Fruit fly (Drosophila melanogaster) whole organism, embryonic: ENCODE results near the gene CG5104.

Experiments used
- Ada2b ChIP-seq: fragments of 200-800 bp; sonication (Bioruptor generic); IDR thresholded peaks from 2 replicates; pipeline ENCODE4 v1.3.6; 2022; ENCODE audit warnings: missing biosample characterization, missing genetic modification characterization
- CG10267 ChIP-seq: fragments of 200-800 bp; sonication (Bioruptor generic); optimal IDR thresholded peaks from 2 replicates; lab custom pipeline; 2018; ENCODE audit warnings: missing biosample characterization, mild to moderate bottlenecking, missing genetic modification characterization, moderate library complexity
- CG10979 ChIP-seq: fragments of 200-800 bp; sonication (Bioruptor generic); optimal IDR thresholded peaks from 2 replicates; lab custom pipeline; 2018; ENCODE audit warnings: missing biosample characterization, mild to moderate bottlenecking, missing genetic modification characterization, moderate library complexity
- CG11398 ChIP-seq: fragments of 200-800 bp; sonication (Bioruptor generic); optimal IDR thresholded peaks from 2 replicates; lab custom pipeline; 2016; ENCODE audit warnings: missing biosample characterization, missing genetic modification characterization
- CG11695 ChIP-seq: fragments of 200-800 bp; sonication (Bioruptor generic); IDR thresholded peaks from 3 replicates; pipeline ENCODE4 v1.3.6; 2022; ENCODE audit warnings: missing biosample characterization, missing genetic modification characterization
- CG12219 ChIP-seq: fragments of 200-800 bp; sonication (Bioruptor generic); optimal IDR thresholded peaks from 3 replicates; lab custom pipeline; 2018; ENCODE audit warnings: missing biosample characterization, mild to moderate bottlenecking, missing genetic modification characterization
- CG1233 ChIP-seq: fragments of 200-800 bp; sonication (Bioruptor generic); optimal IDR thresholded peaks from 4 replicates; lab custom pipeline; 2018; ENCODE audit warnings: missing biosample characterization, mild to moderate bottlenecking, missing genetic modification characterization
- CG14965 ChIP-seq: fragments of 200-800 bp; sonication (Bioruptor generic); optimal IDR thresholded peaks from 2 replicates; lab custom pipeline; 2016; ENCODE audit warnings: missing biosample characterization, missing genetic modification characterization, borderline replicate concordance
- CG17328 ChIP-seq: fragments of 200-800 bp; sonication (Bioruptor generic); IDR thresholded peaks from 2 replicates; pipeline ENCODE4 v1.3.6; 2022; ENCODE audit warnings: missing biosample characterization, missing genetic modification characterization
- CG17568 ChIP-seq: fragments of 200-800 bp; sonication (Bioruptor generic); optimal IDR thresholded peaks from 2 replicates; lab custom pipeline; 2018; ENCODE audit warnings: missing biosample characterization, mild to moderate bottlenecking, missing genetic modification characterization, moderate library complexity
- CG18262 ChIP-seq: fragments of 200-800 bp; optimal IDR thresholded peaks from 3 replicates; lab custom pipeline; 2019; ENCODE audit warnings: missing biosample characterization, mild to moderate bottlenecking, missing genetic modification characterization, moderate library complexity
- CG31441 ChIP-seq: fragments of 200-800 bp; sonication (Bioruptor generic); IDR thresholded peaks from 2 replicates; pipeline ENCODE4 v1.3.6; 2022; ENCODE audit warnings: missing biosample characterization, missing genetic modification characterization
- CG5953 ChIP-seq: fragments of 200-800 bp; sonication (Bioruptor generic); IDR thresholded peaks from 2 replicates; pipeline ENCODE4 v1.3.6; 2022; ENCODE audit warnings: missing biosample characterization, missing genetic modification characterization
- Chrac-16 ChIP-seq: fragments of 200-800 bp; sonication (Bioruptor generic); optimal IDR thresholded peaks from 3 replicates; lab custom pipeline; 2016; ENCODE audit warnings: missing biosample characterization, missing genetic modification characterization
- D19A ChIP-seq: fragments of 200-800 bp; optimal IDR thresholded peaks from 3 replicates; lab custom pipeline; 2019; ENCODE audit warnings: missing biosample characterization, mild to moderate bottlenecking, missing genetic modification characterization, moderate library complexity
- Deaf1 ChIP-seq: fragments of 200-800 bp; optimal IDR thresholded peaks from 3 replicates; lab custom pipeline; 2019; ENCODE audit warnings: missing biosample characterization, mild to moderate bottlenecking, missing genetic modification characterization, moderate library complexity
- Dip2 ChIP-seq: fragments of 200-800 bp; sonication (Bioruptor generic); IDR thresholded peaks from 2 replicates; pipeline ENCODE4 v1.3.6; 2022; ENCODE audit warnings: missing biosample characterization, missing genetic modification characterization
- Drgx ChIP-seq: fragments of 200-800 bp; sonication (Bioruptor generic); IDR thresholded peaks from 2 replicates; pipeline ENCODE4 v1.3.6; 2022; ENCODE audit warnings: missing biosample characterization, missing genetic modification characterization
- HHEX ChIP-seq: fragments of 200-800 bp; sonication (Bioruptor generic); optimal IDR thresholded peaks from 3 replicates; lab custom pipeline; 2017; ENCODE audit warnings: missing biosample characterization, mild to moderate bottlenecking, missing genetic modification characterization, missing genetic modification reagents
- Hr51 ChIP-seq, 2 experiments: fragments of 200-800 bp; sonication (Bioruptor generic); optimal IDR thresholded peaks; 2 replicates in 1 of 2; 3 replicates in 1 of 2; lab custom pipeline; 2016 to 2018; ENCODE audit warnings: missing biosample characterization in 2 of 2, missing genetic modification characterization in 2 of 2, mild to moderate bottlenecking in 1 of 2, moderate library complexity in 1 of 2
- Hsf ChIP-seq: fragments of 200-800 bp; sonication (Bioruptor generic); optimal IDR thresholded peaks from 3 replicates; lab custom pipeline; 2016; ENCODE audit warnings: missing biosample characterization, missing genetic modification characterization
- MTF-1 ChIP-seq: fragments of 200-800 bp; sonication (Bioruptor generic); optimal IDR thresholded peaks from 2 replicates; lab custom pipeline; 2018; ENCODE audit warnings: missing biosample characterization, mild to moderate bottlenecking, missing genetic modification characterization, borderline replicate concordance
- Myb ChIP-seq: fragments of 200-800 bp; sonication (Bioruptor generic); optimal IDR thresholded peaks from 2 replicates; lab custom pipeline; 2016; ENCODE audit warnings: missing biosample characterization, missing genetic modification characterization
- Neu2 ChIP-seq: fragments of 200-800 bp; sonication (Bioruptor generic); optimal IDR thresholded peaks from 3 replicates; lab custom pipeline; 2016; ENCODE audit warnings: missing biosample characterization, missing genetic modification characterization, borderline replicate concordance
- TFAM ChIP-seq: fragments of 200-800 bp; sonication (Bioruptor generic); optimal IDR thresholded peaks from 2 replicates; lab custom pipeline; 2017; ENCODE audit warnings: missing biosample characterization, missing genetic modification characterization, inconsistent platforms
- Trl ChIP-seq, 3 experiments: fragments of >200 bp in 2 of 3; fragments of 200-800 bp in 1 of 3; sonication (Bioruptor generic) in 1 of 3; optimal IDR thresholded peaks; 2 replicates in 1 of 3; 3 replicates in 2 of 3; lab custom pipeline; 2016 to 2017; ENCODE audit warnings: missing biosample characterization in 1 of 3, missing genetic modification characterization in 1 of 3
- Xbp1 ChIP-seq: fragments of 200-800 bp; sonication (Bioruptor generic); optimal IDR thresholded peaks from 3 replicates; lab custom pipeline; 2016; ENCODE audit warnings: missing biosample characterization, mild to moderate bottlenecking, missing genetic modification characterization
- bab2 ChIP-seq: fragments of 200-800 bp; sonication (Bioruptor generic); optimal IDR thresholded peaks from 2 replicates; lab custom pipeline; 2016; ENCODE audit warnings: missing biosample characterization, missing genetic modification characterization
- chif ChIP-seq, 2 experiments: fragments of 200-800 bp; sonication (Bioruptor generic); optimal IDR thresholded peaks; 3 replicates each; lab custom pipeline; 2016; ENCODE audit warnings: missing biosample characterization in 2 of 2, missing genetic modification characterization in 2 of 2
- ci ChIP-seq: fragments of 200-800 bp; sonication (Bioruptor generic); IDR thresholded peaks from 3 replicates; pipeline ENCODE4 v1.3.6; 2022; ENCODE audit warnings: missing biosample characterization, missing genetic modification characterization
- corto ChIP-seq: fragments of 200-800 bp; sonication (Bioruptor generic); optimal IDR thresholded peaks from 2 replicates; lab custom pipeline; 2016; ENCODE audit warnings: missing biosample characterization, mild to moderate bottlenecking, missing genetic modification characterization, moderate library complexity
- dan ChIP-seq: fragments of 200-800 bp; sonication (Bioruptor generic); IDR thresholded peaks from 2 replicates; pipeline ENCODE4 v1.3.6; 2022; ENCODE audit warnings: missing biosample characterization, missing genetic modification characterization
- dmrt11E ChIP-seq: fragments of 200-800 bp; sonication (Bioruptor generic); optimal IDR thresholded peaks from 3 replicates; lab custom pipeline; 2018; ENCODE audit warnings: missing biosample characterization, mild to moderate bottlenecking, missing genetic modification characterization, moderate library complexity
- gcm2 ChIP-seq: fragments of 200-800 bp; sonication (Bioruptor generic); optimal IDR thresholded peaks from 2 replicates; lab custom pipeline; 2016; ENCODE audit warnings: missing biosample characterization, missing genetic modification characterization
- gem ChIP-seq: fragments of 200-800 bp; sonication (Bioruptor generic); optimal IDR thresholded peaks from 2 replicates; lab custom pipeline; 2019; ENCODE audit warnings: missing biosample characterization, mild to moderate bottlenecking, missing genetic modification characterization, moderate library complexity
- grau ChIP-seq: fragments of 200-800 bp; optimal IDR thresholded peaks from 3 replicates; lab custom pipeline; 2019; ENCODE audit warnings: missing biosample characterization, mild to moderate bottlenecking, missing genetic modification characterization, moderate library complexity
- hth ChIP-seq: fragments of >200 bp; optimal IDR thresholded peaks from 2 replicates; lab custom pipeline; 2017; ENCODE audit warnings: inconsistent platforms
- lmd ChIP-seq: fragments of 200-800 bp; sonication (Bioruptor generic); IDR thresholded peaks from 2 replicates; pipeline ENCODE4 v1.3.6; 2022; ENCODE audit warnings: missing biosample characterization, missing genetic modification characterization
- maf-S ChIP-seq: fragments of 200-800 bp; sonication (Bioruptor generic); optimal IDR thresholded peaks from 2 replicates; lab custom pipeline; 2016; ENCODE audit warnings: missing biosample characterization, missing genetic modification characterization
- pros ChIP-seq: fragments of 200-800 bp; sonication (Bioruptor generic); optimal IDR thresholded peaks from 3 replicates; lab custom pipeline; 2019; ENCODE audit warnings: missing biosample characterization, mild to moderate bottlenecking, missing genetic modification characterization, moderate library complexity
- pum ChIP-seq: fragments of 200-800 bp; sonication (Bioruptor generic); optimal IDR thresholded peaks from 2 replicates; lab custom pipeline; 2016; ENCODE audit warnings: missing biosample characterization, missing genetic modification characterization
- rib ChIP-seq: fragments of 200-800 bp; sonication (Bioruptor generic); IDR thresholded peaks from 2 replicates; pipeline ENCODE4 v1.3.6; 2022; ENCODE audit warnings: missing biosample characterization, missing genetic modification characterization
- seq ChIP-seq: fragments of 200-800 bp; sonication (Bioruptor generic); IDR thresholded peaks from 2 replicates; pipeline ENCODE4 v1.3.6; 2022; ENCODE audit warnings: missing biosample characterization, missing genetic modification characterization
- sisA ChIP-seq: fragments of 200-800 bp; sonication (Bioruptor generic); IDR thresholded peaks from 2 replicates; pipeline ENCODE4 v1.3.6; 2022; ENCODE audit warnings: missing biosample characterization, missing genetic modification characterization
- zfh1 ChIP-seq: fragments of 200-800 bp; sonication (Bioruptor generic); IDR thresholded peaks from 3 replicates; pipeline ENCODE4 v1.3.6; 2022; ENCODE audit warnings: missing biosample characterization, missing genetic modification characterization

CG5104 gene

DNA sequence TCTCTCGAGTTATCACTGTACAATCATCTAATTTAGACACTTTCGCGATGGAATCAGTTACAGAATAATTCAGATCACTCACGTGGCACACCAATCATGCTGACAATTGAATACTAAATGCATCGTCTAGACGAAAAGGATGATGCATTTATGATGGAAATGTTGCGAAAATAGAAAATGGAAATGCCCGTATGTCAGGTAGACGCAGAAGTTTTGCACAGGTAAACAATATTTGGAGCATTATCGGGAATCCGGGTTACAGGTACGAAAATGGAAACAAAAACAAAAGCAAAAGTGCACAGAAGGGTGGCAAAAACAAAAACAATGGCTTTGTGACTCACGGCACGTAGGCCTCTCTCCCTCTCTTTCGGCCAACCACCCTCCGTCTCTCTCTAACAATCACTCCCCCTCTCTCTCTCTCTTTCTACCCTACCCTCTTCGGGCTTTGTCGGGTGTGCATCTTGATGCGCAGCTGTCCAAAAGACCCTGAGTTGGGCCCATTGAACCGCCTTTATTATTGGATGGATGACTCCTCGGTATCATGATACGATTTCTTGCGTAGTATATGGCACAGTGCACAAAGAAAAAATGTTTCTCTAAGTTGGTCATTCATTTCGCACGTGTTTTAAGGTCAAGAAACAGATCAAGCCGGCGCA lies 3.5 kb upstream of the CG5104 start (continued):
- TF ChIP-seq bab2 (GFP tag; lab: Kevin White, UChicago) (no peak), Deaf1 (peak; percentile 77), rib (GFP tag; lab: Robert Waterston, UW) (peak; percentile 45; the same call in 1 of the 2 replicates), seq (GFP tag; lab: Robert Waterston, UW) (peak; percentile 63; the same call in 1 of the 2 replicates)

DNA sequence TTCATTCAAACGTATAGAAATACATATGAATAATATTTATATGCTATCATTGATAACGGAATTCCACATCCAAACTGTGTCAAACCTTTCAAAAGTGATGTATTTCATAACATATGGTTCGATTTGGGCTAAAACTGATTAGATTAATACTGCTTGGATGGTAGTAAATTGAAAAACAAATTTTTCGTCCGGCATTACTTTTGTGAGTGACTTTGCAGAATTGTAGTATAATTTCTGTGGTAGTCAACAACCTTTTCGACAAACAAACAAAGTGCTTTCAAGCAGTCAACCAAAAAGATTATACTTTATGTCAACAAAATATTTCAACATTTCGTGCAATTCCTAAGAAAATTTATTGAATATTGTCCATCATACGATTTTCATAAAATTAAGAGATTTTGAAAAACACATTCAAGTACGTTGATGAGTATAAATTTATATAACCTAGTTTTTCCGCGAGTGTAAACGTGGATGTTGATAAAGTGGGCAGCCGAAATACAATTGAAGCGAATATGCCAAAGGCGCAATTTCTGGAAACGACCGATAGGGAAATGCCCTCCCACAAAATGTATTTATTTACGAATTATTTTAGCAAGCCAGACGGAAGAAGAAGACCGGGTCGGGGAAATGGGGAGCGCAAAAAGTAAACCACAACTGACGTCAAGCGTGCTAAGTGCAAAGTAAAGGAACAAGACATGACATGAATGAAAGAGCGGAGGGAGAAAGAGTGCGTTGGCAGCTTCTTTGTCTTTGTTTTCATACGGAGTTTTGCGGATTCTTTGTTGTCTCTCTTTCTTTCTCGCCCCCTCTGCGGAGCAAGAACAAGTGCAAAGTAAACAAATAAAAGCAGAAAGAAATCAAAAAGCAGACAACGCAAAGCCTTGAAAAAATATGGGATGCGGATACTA lies 2.7 kb upstream of the CG5104 start:
- no peak for TF ChIP-seq ci
- no peak for TF ChIP-seq dan (GFP tag; lab: Robert Waterston, UW)
- peak; percentile 43 for TF ChIP-seq corto (GFP tag; lab: Kevin White, UChicago)
- peak; percentile 13 for TF ChIP-seq CG18262 (tag; lab: Kevin White, UChicago)
- TF ChIP-seq CG17328 (GFP tag; lab: Robert Waterston, UW) = 0 out of 2 replicates have a peak, but pooled peaks have one; percentile 29
- TF ChIP-seq pros (GFP tag; lab: Kevin White, UChicago) = no peak
- peak; percentile 5 for TF ChIP-seq dmrt11E (tag; lab: Kevin White, UChicago)
- TF ChIP-seq zfh1 (GFP tag; lab: Robert Waterston, UW) = peak; percentile 31; the same call in 1 of the 3 replicates
- no peak for TF ChIP-seq gcm2 (GFP tag; lab: Kevin White, UChicago)
- TF ChIP-seq gem = peak; percentile 68
- TF ChIP-seq pum (GFP tag; lab: Kevin White, UChicago) = no peak
- peak; percentile 46; the same call in 1 of the 2 replicates for TF ChIP-seq Ada2b (GFP tag; lab: Robert Waterston, UW)
- peak; percentile 64; the same call in 2 of the 3 replicates for TF ChIP-seq CG11695 (GFP tag; lab: Robert Waterston, UW)
- peak; percentile 17 for TF ChIP-seq CG12219
- TF ChIP-seq HHEX (GFP tag; lab: Kevin White, UChicago) = peak; percentile 39
- no peak for TF ChIP-seq sisA (GFP tag; lab: Robert Waterston, UW)
- no peak for TF ChIP-seq Neu2 (GFP tag; lab: Kevin White, UChicago)
- TF ChIP-seq CG17568 (GFP tag; lab: Kevin White, UChicago) = peak; percentile 4
- TF ChIP-seq CG1233 = peak; percentile 15
- TF ChIP-seq D19A = peak; percentile 9
- peak; percentile 9 to 44 for TF ChIP-seq Hr51 (GFP tag; optimal IDR thresholded peaks at IDR 0.05; lab: Kevin White, UChicago)
- TF ChIP-seq chif (GFP tag; optimal IDR thresholded peaks at IDR 0.05; lab: Kevin White, UChicago) = peak in 1 of 2 experiments; percentile 7
- peak; percentile 49 for TF ChIP-seq grau (tag; lab: Kevin White, UChicago)
- TF ChIP-seq Trl (optimal IDR thresholded peaks at IDR 0.05; lab: Kevin White, UChicago) = peak in 1 of 2 experiments; percentile 43
- TF ChIP-seq Trl (GFP tag; optimal IDR thresholded peaks at IDR 0.05; lab: Kevin White, UChicago) = no peak
- TF ChIP-seq Drgx (GFP tag; lab: Robert Waterston, UW) = peak; percentile 13; the same call in 1 of the 2 replicates
- TF ChIP-seq maf-S = no peak
- no peak for TF ChIP-seq MTF-1 (GFP tag; lab: Kevin White, UChicago)
- TF ChIP-seq Dip2 (GFP tag; lab: Robert Waterston, UW) = no peak
- no peak for TF ChIP-seq CG5953 (GFP tag; lab: Robert Waterston, UW)
- peak; percentile 12 for TF ChIP-seq CG10267 (tag; lab: Kevin White, UChicago)
- no peak for TF ChIP-seq TFAM (GFP tag; lab: Kevin White, UChicago)
- no peak for TF ChIP-seq hth (lab: Kevin White, UChicago)
- TF ChIP-seq Chrac-16 (GFP tag; lab: Kevin White, UChicago) = peak; percentile 15
- TF ChIP-seq CG11398 (GFP tag; lab: Kevin White, UChicago) = no peak
- TF ChIP-seq Hsf (GFP tag; lab: Kevin White, UChicago) = peak; percentile 39
- TF ChIP-seq CG31441 (GFP tag; lab: Robert Waterston, UW) = 0 out of 2 replicates have a peak, but pooled peaks have one; percentile 19
- TF ChIP-seq CG10979 = no peak
- TF ChIP-seq lmd (GFP tag; lab: Robert Waterston, UW) = peak; percentile 11; the same call in 1 of the 2 replicates
- TF ChIP-seq CG14965 (GFP tag; lab: Kevin White, UChicago) = no peak
- TF ChIP-seq Xbp1 (GFP tag; lab: Kevin White, UChicago) = peak; percentile 25
- TF ChIP-seq Myb (GFP tag; lab: Kevin White, UChicago) = no peak
